Worm (Caenorhabditis elegans): ENCODE results near the gene par-1.

ce11 chrV:14153615-14154014, 8.4 kb upstream of the par-1 start:
- TF ChIP-seq pqm-1 (tag; optimal IDR thresholded peaks at IDR 0.05) (no peak), aly-2 (tag; optimal IDR thresholded peaks at IDR 0.05) (no peak), nhr-237 (tag; optimal IDR thresholded peaks at IDR 0.05) (no peak), ZK546.5 (tag; optimal IDR thresholded peaks at IDR 0.05) (no peak), nhr-10 (tag; optimal IDR thresholded peaks at IDR 0.05) (no peak), egl-27 (tag; optimal IDR thresholded peaks at IDR 0.05) (no peak), zag-1 (tag; optimal IDR thresholded peaks at IDR 0.05) (no peak), dpl-1 (GFP tag; optimal IDR thresholded peaks at IDR 0.05) (no peak), madf-9 (GFP tag; conservative IDR thresholded peaks at IDR 0.05) (no peak), fkh-10 (GFP tag; optimal IDR thresholded peaks at IDR 0.05) (no peak), ztf-11 (tag; optimal IDR thresholded peaks at IDR 0.05) (no peak)

Measured in whole organism, L4 larva.